Fruit fly (Drosophila melanogaster): ENCODE results near the gene Nup93-2.

The Nup93-2 gene

dm6 chr3R:14886011-14886534 lies 12.1 kb downstream of the Nup93-2 start, which contains the start of the genes Rrp6, CG33331 and CG33332:
Gene Rrp6 (minus strand): TSS chr3R:14886246.
Gene CG33331 (plus strand): TSS chr3R:14886456.
Gene CG33332 (plus strand): TSS chr3R:14886456.
- TF ChIP-seq Snoo (tag; optimal IDR thresholded peaks at IDR 0.05) (peak; percentile 46), CG17806 (tag; optimal IDR thresholded peaks at IDR 0.05) (peak; percentile 49), Pif1B (GFP tag; optimal IDR thresholded peaks at IDR 0.05) (no peak), CG9948 (tag; optimal IDR thresholded peaks at IDR 0.05) (peak; percentile 54), Pif1A (GFP tag; optimal IDR thresholded peaks at IDR 0.05) (no peak), gl (tag; optimal IDR thresholded peaks at IDR 0.05) (no peak), CG32121 (GFP tag; IDR thresholded peaks at IDR 0.05) (peak; percentile 78), CG4496 (GFP tag; IDR thresholded peaks at IDR 0.05) (peak; percentile 61; the same call in 2 of the 3 replicates), CG13204 (GFP tag; optimal IDR thresholded peaks at IDR 0.05) (no peak), CG8301 (tag; optimal IDR thresholded peaks at IDR 0.05) (no peak), rn (GFP tag; IDR thresholded peaks at IDR 0.05) (0 out of 2 replicates have a peak, but pooled peaks have one; percentile 10), CG15710 (tag; optimal IDR thresholded peaks at IDR 0.05) (peak; percentile 69), CG34367 (tag; optimal IDR thresholded peaks at IDR 0.05) (peak; percentile 62), D1 (tag; optimal IDR thresholded peaks at IDR 0.05) (no peak), fd96Ca (GFP tag; IDR thresholded peaks at IDR 0.05) (no peak), CG12605 (GFP tag; IDR thresholded peaks at IDR 0.05) (no peak), Ets98B (GFP tag; IDR thresholded peaks at IDR 0.05) (peak; percentile 57), CG10348 (GFP tag; IDR thresholded peaks at IDR 0.05) (no peak), CG8159 (tag; optimal IDR thresholded peaks at IDR 0.05) (peak; percentile 27), CG14655 (GFP tag; optimal IDR thresholded peaks at IDR 0.05) (no peak), EcR (GFP tag; optimal IDR thresholded peaks at IDR 0.05) (no peak)

- no peak for TF ChIP-seq gl (tag; optimal IDR thresholded peaks at IDR 0.05)
- TF ChIP-seq CG4496 (GFP tag; IDR thresholded peaks at IDR 0.05): no peak
- no peak for TF ChIP-seq fd96Ca (GFP tag; IDR thresholded peaks at IDR 0.05)
- no peak for TF ChIP-seq CG15710 (tag; optimal IDR thresholded peaks at IDR 0.05)
- no peak for TF ChIP-seq CG14655 (GFP tag; optimal IDR thresholded peaks at IDR 0.05)
- TF ChIP-seq Pif1A (GFP tag; optimal IDR thresholded peaks at IDR 0.05): no peak
- no peak for TF ChIP-seq CG32121 (GFP tag; IDR thresholded peaks at IDR 0.05)
- no peak for TF ChIP-seq Ets98B (GFP tag; IDR thresholded peaks at IDR 0.05)
- no peak for TF ChIP-seq CG34367 (tag; optimal IDR thresholded peaks at IDR 0.05)
- TF ChIP-seq CG17806 (tag; optimal IDR thresholded peaks at IDR 0.05): no peak
- TF ChIP-seq Pif1B (GFP tag; optimal IDR thresholded peaks at IDR 0.05): no peak
- no peak for TF ChIP-seq CG10348 (GFP tag; IDR thresholded peaks at IDR 0.05)
- TF ChIP-seq D1 (tag; optimal IDR thresholded peaks at IDR 0.05): no peak
- no peak for TF ChIP-seq CG8159 (tag; optimal IDR thresholded peaks at IDR 0.05)
- no peak for TF ChIP-seq CG12605 (GFP tag; IDR thresholded peaks at IDR 0.05)
- no peak for TF ChIP-seq CG9948 (tag; optimal IDR thresholded peaks at IDR 0.05)
- TF ChIP-seq rn (GFP tag; IDR thresholded peaks at IDR 0.05): no peak
- TF ChIP-seq CG13204 (GFP tag; optimal IDR thresholded peaks at IDR 0.05): no peak
- TF ChIP-seq CG8301 (tag; optimal IDR thresholded peaks at IDR 0.05): no peak
Measured at dm6 chr3R:14880861-14881260, 17.3 kb downstream of the Nup93-2 start.

- TF ChIP-seq CG13204 (GFP tag; optimal IDR thresholded peaks at IDR 0.05) (no peak), CG14655 (GFP tag; optimal IDR thresholded peaks at IDR 0.05) (no peak), Pif1B (GFP tag; optimal IDR thresholded peaks at IDR 0.05) (no peak), CG17806 (tag; optimal IDR thresholded peaks at IDR 0.05) (no peak), EcR (GFP tag; optimal IDR thresholded peaks at IDR 0.05) (no peak), CG10348 (GFP tag; IDR thresholded peaks at IDR 0.05) (no peak), gl (tag; optimal IDR thresholded peaks at IDR 0.05) (no peak), CG8159 (tag; optimal IDR thresholded peaks at IDR 0.05) (no peak), CG8301 (tag; optimal IDR thresholded peaks at IDR 0.05) (no peak), rn (GFP tag; IDR thresholded peaks at IDR 0.05) (no peak), fd96Ca (GFP tag; IDR thresholded peaks at IDR 0.05) (no peak), CG12605 (GFP tag; IDR thresholded peaks at IDR 0.05) (no peak), CG32121 (GFP tag; IDR thresholded peaks at IDR 0.05) (peak; percentile 53), CG4496 (GFP tag; IDR thresholded peaks at IDR 0.05) (no peak), CG34367 (tag; optimal IDR thresholded peaks at IDR 0.05) (no peak), D1 (tag; optimal IDR thresholded peaks at IDR 0.05) (no peak), Ets98B (GFP tag; IDR thresholded peaks at IDR 0.05) (peak; percentile 29; the same call in 1 of the 2 replicates), Snoo (tag; optimal IDR thresholded peaks at IDR 0.05) (no peak)
Measured at dm6 chr3R:14879207-14879863, 18.8 kb downstream of the Nup93-2 start, which contains the start of gene CG3631. Gene CG3631 (plus strand): TSS chr3R:14879457.

- no peak for TF ChIP-seq CG8159 (tag; optimal IDR thresholded peaks at IDR 0.05)
- no peak for TF ChIP-seq fd96Ca (GFP tag; IDR thresholded peaks at IDR 0.05)
- TF ChIP-seq gl (tag; optimal IDR thresholded peaks at IDR 0.05): no peak
- no peak for TF ChIP-seq Pif1B (GFP tag; optimal IDR thresholded peaks at IDR 0.05)
- no peak for TF ChIP-seq Snoo (tag; optimal IDR thresholded peaks at IDR 0.05)
- no peak for TF ChIP-seq rn (GFP tag; IDR thresholded peaks at IDR 0.05)
- TF ChIP-seq CG32121 (GFP tag; IDR thresholded peaks at IDR 0.05): no peak
- no peak for TF ChIP-seq CG13204 (GFP tag; optimal IDR thresholded peaks at IDR 0.05)
- no peak for TF ChIP-seq CG8301 (tag; optimal IDR thresholded peaks at IDR 0.05)
- no peak for TF ChIP-seq CG15710 (tag; optimal IDR thresholded peaks at IDR 0.05)
Measured at dm6 chr3R:14878145-14878544, 20.0 kb downstream of the Nup93-2 start.

- TF ChIP-seq CG12605 (GFP tag; IDR thresholded peaks at IDR 0.05) (peak; percentile 60; the same call in 1 of the 2 replicates), CG9948 (tag; optimal IDR thresholded peaks at IDR 0.05) (no peak)
Measured at dm6 chr3R:14875965-14876331, 22.2 kb downstream of the Nup93-2 start.

Data from whole organism, pupa.